Worm (Caenorhabditis elegans) whole organism, L4 larva: ENCODE results near the gene myrf-2.
A peak's percentile ranks its signal among the peaks of the same experiment; 100 is the strongest.

ENCODE experiments used
- D1046.2 ChIP-seq: fragments of 200-800 bp; sonication (Bioruptor generic); IDR thresholded peaks from 2 replicates; pipeline ENCODE4 v1.3.6; 2022; ENCODE audit warnings: missing genetic modification characterization, missing compliant biosample characterization
- F37D6.2 ChIP-seq: sonication (generic microtip); optimal IDR thresholded peaks from 2 replicates; lab custom pipeline; 2016; ENCODE audit warnings: mild to moderate bottlenecking, missing genetic modification characterization, missing compliant biosample characterization
- F44E2.7 ChIP-seq: fragments of 200-800 bp; sonication (Bioruptor generic); IDR thresholded peaks from 2 replicates; pipeline ENCODE4 v2.1.2; 2022; ENCODE audit warnings: missing genetic modification characterization, missing compliant biosample characterization
- T20F7.1 ChIP-seq: fragments of 200-800 bp; sonication (Bioruptor generic); optimal IDR thresholded peaks from 2 replicates; lab custom pipeline; 2018; ENCODE audit warnings: mild to moderate bottlenecking, missing genetic modification characterization, missing compliant biosample characterization
- ZK337.2 ChIP-seq: fragments of 200-800 bp; sonication (Bioruptor generic); IDR thresholded peaks from 2 replicates; pipeline ENCODE4 v1.3.6; 2022; ENCODE audit warnings: missing genetic modification reagents, missing genetic modification characterization, missing compliant biosample characterization
- ZK546.5 ChIP-seq, 2 experiments: sonication (generic microtip); optimal IDR thresholded peaks; 2 replicates each; lab custom pipeline; 2017; ENCODE audit warnings: missing biosample characterization in 2 of 2, missing genetic modification characterization in 2 of 2
- aha-1 ChIP-seq: fragments of 150-350 bp; peaks from one replicate; lab custom pipeline; 2014; ENCODE audit warnings: missing biosample characterization, missing genetic modification characterization
- aly-2 ChIP-seq: sonication (generic microtip); optimal IDR thresholded peaks from 2 replicates; lab custom pipeline; 2018; ENCODE audit warnings: missing biosample characterization, missing genetic modification characterization
- attf-4 ChIP-seq: sonication (generic microtip); optimal IDR thresholded peaks from 3 replicates; lab custom pipeline; 2017; ENCODE audit warnings: missing biosample characterization, missing genetic modification characterization
- ceh-20 ChIP-seq: fragments of 200-800 bp; sonication (Bioruptor generic); IDR thresholded peaks from 2 replicates; pipeline ENCODE4 v1.3.6; 2022; ENCODE audit warnings: missing genetic modification reagents, missing genetic modification characterization, missing compliant biosample characterization
- ceh-32 ChIP-seq: sonication (generic microtip); optimal IDR thresholded peaks from 2 replicates; lab custom pipeline; 2016; ENCODE audit warnings: mild to moderate bottlenecking, missing genetic modification characterization, missing compliant biosample characterization; ENCODE audit not compliant: poor library complexity
- ceh-62 ChIP-seq: sonication (generic microtip); optimal IDR thresholded peaks from 2 replicates; lab custom pipeline; 2017; ENCODE audit warnings: missing biosample characterization, missing genetic modification characterization
- daf-16 ChIP-seq, 3 experiments: sonication (generic microtip); optimal IDR thresholded peaks; 2 replicates each; lab custom pipeline; 2016 to 2017; ENCODE audit warnings: missing genetic modification characterization in 3 of 3, missing genetic modification reagents in 3 of 3, mild to moderate bottlenecking in 2 of 3, missing compliant biosample characterization in 2 of 3, missing biosample characterization in 1 of 3, moderate library complexity in 1 of 3
- daf-19 ChIP-seq: fragments of 200-800 bp; sonication (Bioruptor generic); conservative IDR thresholded peaks from 2 replicates; pipeline ENCODE4 v1.3.6; 2022; ENCODE audit warnings: missing genetic modification characterization, missing compliant biosample characterization
- daf-8 ChIP-seq: fragments of 200-800 bp; sonication (Bioruptor generic); IDR thresholded peaks from 2 replicates; pipeline ENCODE4 v1.3.6; 2022; ENCODE audit warnings: missing genetic modification characterization, missing compliant biosample characterization
- dmd-8 ChIP-seq: fragments of 200-800 bp; sonication (Bioruptor generic); IDR thresholded peaks from 2 replicates; pipeline ENCODE4 v1.3.6; 2022; ENCODE audit warnings: missing genetic modification characterization, missing compliant biosample characterization
- dmd-9 ChIP-seq: fragments of 200-800 bp; sonication (Bioruptor generic); IDR thresholded peaks from 2 replicates; pipeline ENCODE4 v1.3.6; 2022; ENCODE audit warnings: missing genetic modification reagents, missing genetic modification characterization, missing compliant biosample characterization
- dpl-1 ChIP-seq: fragments of 150-350 bp; optimal IDR thresholded peaks from 2 replicates; lab custom pipeline; 2014; ENCODE audit warnings: missing biosample characterization, missing genetic modification reagents, missing genetic modification characterization
- duxl-1 ChIP-seq: sonication (generic microtip); optimal IDR thresholded peaks from 2 replicates; lab custom pipeline; 2016; ENCODE audit warnings: mild to moderate bottlenecking, missing genetic modification characterization, moderate library complexity, missing compliant biosample characterization; ENCODE audit not compliant: poor library complexity
- egl-43 ChIP-seq: fragments of 200-800 bp; sonication (Bioruptor generic); IDR thresholded peaks from 2 replicates; pipeline ENCODE4 v1.3.6; 2022; ENCODE audit warnings: missing genetic modification reagents, missing genetic modification characterization, missing compliant biosample characterization
- gei-8 ChIP-seq: fragments of 200-800 bp; sonication (Bioruptor generic); optimal IDR thresholded peaks from 2 replicates; lab custom pipeline; 2018; ENCODE audit warnings: mild to moderate bottlenecking, missing genetic modification characterization, missing compliant biosample characterization
- hlh-11 ChIP-seq: fragments of 200-800 bp; sonication (Bioruptor generic); optimal IDR thresholded peaks from 2 replicates; lab custom pipeline; 2018; ENCODE audit warnings: mild to moderate bottlenecking, missing genetic modification characterization, missing compliant biosample characterization
- hlh-30 ChIP-seq: sonication (generic microtip); optimal IDR thresholded peaks from 2 replicates; lab custom pipeline; 2017; ENCODE audit warnings: antibody characterized with exemption, mild to moderate bottlenecking, missing genetic modification characterization, missing compliant biosample characterization; ENCODE audit not compliant: insufficient read depth
- hmg-1.1 ChIP-seq: fragments of 200-800 bp; sonication (Bioruptor generic); IDR thresholded peaks from 2 replicates; pipeline ENCODE4 v1.3.6; 2022; ENCODE audit warnings: missing genetic modification reagents, missing genetic modification characterization, missing compliant biosample characterization
- lim-7 ChIP-seq: fragments of 200-800 bp; sonication (Bioruptor generic); IDR thresholded peaks from 2 replicates; pipeline ENCODE4 v1.3.6; 2022; ENCODE audit warnings: missing genetic modification characterization, missing compliant biosample characterization
- lin-13 ChIP-seq: fragments of 150-350 bp; optimal IDR thresholded peaks from 2 replicates; lab custom pipeline; 2014; ENCODE audit warnings: missing biosample characterization, missing genetic modification reagents, missing genetic modification characterization
- lin-29 ChIP-seq: fragments of 200-800 bp; sonication (Bioruptor generic); IDR thresholded peaks from 2 replicates; pipeline ENCODE4 v1.3.6; 2022; ENCODE audit warnings: missing genetic modification reagents, missing genetic modification characterization, missing compliant biosample characterization
- lin-38 ChIP-seq: fragments of 200-800 bp; sonication (Bioruptor generic); IDR thresholded peaks from 2 replicates; pipeline ENCODE4 v1.3.6; 2022; ENCODE audit warnings: missing genetic modification reagents, missing genetic modification characterization, missing compliant biosample characterization
- lir-3 ChIP-seq: sonication (generic microtip); optimal IDR thresholded peaks from 2 replicates; lab custom pipeline; 2016; ENCODE audit warnings: mild to moderate bottlenecking, missing genetic modification characterization, missing compliant biosample characterization
- lsy-2 ChIP-seq, 2 experiments: fragments of 150-350 bp in 1 of 2; sonication (generic microtip) in 1 of 2; optimal IDR thresholded peaks; 2 replicates each; lab custom pipeline; 2014 to 2017; ENCODE audit warnings: missing biosample characterization in 2 of 2, missing genetic modification characterization in 2 of 2
- mdl-1 ChIP-seq, 2 experiments: fragments of 150-350 bp in 1 of 2; sonication (generic microtip) in 1 of 2; optimal IDR thresholded peaks; 2 replicates each; lab custom pipeline; 2014 to 2017; ENCODE audit warnings: missing biosample characterization in 2 of 2, missing genetic modification characterization in 2 of 2
- mdt-29 ChIP-seq: fragments of 200-800 bp; sonication (Bioruptor generic); IDR thresholded peaks from 2 replicates; pipeline ENCODE4 v1.3.6; 2022; ENCODE audit warnings: missing genetic modification reagents, missing genetic modification characterization, missing compliant biosample characterization
- mes-2 ChIP-seq: sonication (generic microtip); optimal IDR thresholded peaks from 2 replicates; lab custom pipeline; 2016; ENCODE audit warnings: missing genotype, mild to moderate bottlenecking, missing genetic modification characterization, missing compliant biosample characterization; ENCODE audit not compliant: poor library complexity, severe bottlenecking
- mxl-3 ChIP-seq: fragments of 200-800 bp; sonication (Bioruptor generic); optimal IDR thresholded peaks from 2 replicates; lab custom pipeline; 2018; ENCODE audit warnings: mild to moderate bottlenecking, missing genetic modification characterization, missing compliant biosample characterization
- nhr-10 ChIP-seq: fragments of 150-350 bp; optimal IDR thresholded peaks from 2 replicates; lab custom pipeline; 2014; ENCODE audit warnings: missing biosample characterization, missing genetic modification characterization
- nhr-102 ChIP-seq: sonication (generic microtip); optimal IDR thresholded peaks from 2 replicates; lab custom pipeline; 2016; ENCODE audit warnings: mild to moderate bottlenecking, missing genetic modification characterization, moderate library complexity, missing compliant biosample characterization
- nhr-28 ChIP-seq: fragments of 150-350 bp; optimal IDR thresholded peaks from 2 replicates; lab custom pipeline; 2014; ENCODE audit warnings: missing biosample characterization, missing genetic modification characterization
- nhr-6 ChIP-seq: fragments of 150-350 bp; optimal IDR thresholded peaks from 2 replicates; lab custom pipeline; 2014; ENCODE audit warnings: missing biosample characterization, missing genetic modification characterization
- php-3 ChIP-seq: fragments of 200-800 bp; sonication (Bioruptor generic); IDR thresholded peaks from 2 replicates; pipeline ENCODE4 v1.3.6; 2022; ENCODE audit warnings: missing genetic modification reagents, missing genetic modification characterization, missing compliant biosample characterization
- sdz-12 ChIP-seq: fragments of 200-800 bp; sonication (Bioruptor generic); optimal IDR thresholded peaks from 2 replicates; lab custom pipeline; 2018; ENCODE audit warnings: mild to moderate bottlenecking, missing genetic modification characterization, missing compliant biosample characterization
- set-16 ChIP-seq: fragments of 200-800 bp; sonication (Bioruptor generic); IDR thresholded peaks from 2 replicates; pipeline ENCODE4 v1.3.6; 2022; ENCODE audit warnings: missing genetic modification reagents, missing genetic modification characterization, missing compliant biosample characterization
- snpc-1.2 ChIP-seq: fragments of 200-800 bp; sonication (Bioruptor generic); IDR thresholded peaks from 2 replicates; pipeline ENCODE4 v1.3.6; 2022; ENCODE audit warnings: missing genetic modification reagents, missing genetic modification characterization, missing compliant biosample characterization
- spr-3 ChIP-seq: fragments of 200-800 bp; sonication (Bioruptor generic); optimal IDR thresholded peaks from 2 replicates; lab custom pipeline; 2018; ENCODE audit warnings: mild to moderate bottlenecking, missing genetic modification characterization, missing compliant biosample characterization
- tag-97 ChIP-seq: fragments of 200-800 bp; sonication (Bioruptor generic); IDR thresholded peaks from 2 replicates; pipeline ENCODE4 v1.3.6; 2022; ENCODE audit warnings: missing genetic modification characterization, missing compliant biosample characterization
- unc-130 ChIP-seq: sonication (generic microtip); optimal IDR thresholded peaks from 2 replicates; lab custom pipeline; 2016; ENCODE audit warnings: missing genetic modification reagents, missing genetic modification characterization, missing compliant biosample characterization
- unc-39 ChIP-seq: sonication (generic microtip); optimal IDR thresholded peaks from 2 replicates; lab custom pipeline; 2017; ENCODE audit warnings: missing biosample characterization, missing genetic modification characterization
- unc-62 ChIP-seq, 3 experiments: fragments of 150-350 bp in 1 of 3; sonication (generic microtip); optimal IDR thresholded peaks in 2 of 3; peaks in 1 of 3; 1 replicate in 1 of 3; 2 replicates in 2 of 3; lab custom pipeline; 2014 to 2017; ENCODE audit warnings: missing biosample characterization in 3 of 3, missing genetic modification characterization in 3 of 3, missing genetic modification reagents in 3 of 3, missing genotype in 1 of 3
- zfp-2 ChIP-seq: sonication (generic microtip); optimal IDR thresholded peaks from 2 replicates; lab custom pipeline; 2016; ENCODE audit warnings: mild to moderate bottlenecking, missing genetic modification characterization, missing compliant biosample characterization
- zip-2 ChIP-seq: fragments of 150-350 bp; optimal IDR thresholded peaks from 2 replicates; lab custom pipeline; 2014; ENCODE audit warnings: missing biosample characterization, missing genetic modification characterization
- ztf-7 ChIP-seq: fragments of 150-350 bp; optimal IDR thresholded peaks from 2 replicates; lab custom pipeline; 2014; ENCODE audit warnings: missing biosample characterization, missing genetic modification characterization

The myrf-2 gene

ce11 chrX:10216344-10216743, 22.2 kb upstream of the myrf-2 start (continued):
- TF ChIP-seq D1046.2 (no peak), mdt-29 (no peak), lim-7 (GFP tag; lab: Robert Waterston, UW) (no peak), daf-8 (GFP tag; lab: Robert Waterston, UW) (no peak), ceh-62 (tag; lab: Kevin White, UChicago) (no peak), daf-19 (GFP tag; lab: Robert Waterston, UW) (no peak), set-16 (GFP tag; lab: Robert Waterston, UW) (no peak), unc-130 (no peak), lir-3 (tag; lab: Kevin White, UChicago) (no peak), lin-29 (GFP tag; lab: Robert Waterston, UW) (no peak), lin-13 (no peak), zfp-2 (tag; lab: Kevin White, UChicago) (no peak), sdz-12 (GFP tag; lab: Kevin White, UChicago) (no peak), unc-62 (GFP tag; optimal IDR thresholded peaks at IDR 0.05 in 1 of 2; lab: Kevin White, UChicago) (no peak), unc-62 (tag; optimal IDR thresholded peaks at IDR 0.05; lab: Kevin White, UChicago) (no peak), hlh-11 (tag; lab: Kevin White, UChicago) (peak; percentile 65), ZK337.2 (GFP tag; lab: Robert Waterston, UW) (no peak), php-3 (peak; percentile 85), attf-4 (tag; lab: Kevin White, UChicago) (no peak), dmd-8 (no peak), duxl-1 (tag; lab: Kevin White, UChicago) (no peak), egl-43 (no peak), F44E2.7 (no peak), snpc-1.2 (no peak), ztf-7 (tag; lab: Kevin White, UChicago) (no peak)

- TF ChIP-seq hmg-1.1 (GFP tag; lab: Robert Waterston, UW) (0 out of 2 replicates have a peak, but pooled peaks have one; percentile 21), nhr-6 (tag; lab: Kevin White, UChicago) (no peak), ceh-32 (tag; lab: Kevin White, UChicago) (no peak), unc-39 (tag; lab: Kevin White, UChicago) (no peak), zip-2 (tag; lab: Kevin White, UChicago) (no peak), D1046.2 (no peak), hlh-11 (tag; lab: Kevin White, UChicago) (no peak), aly-2 (tag; lab: Kevin White, UChicago) (no peak), dmd-9 (GFP tag; lab: Robert Waterston, UW) (no peak), daf-16 (GFP tag; optimal IDR thresholded peaks at IDR 0.05; lab: Kevin White, UChicago) (no peak), daf-16 (tag; optimal IDR thresholded peaks at IDR 0.05; lab: Kevin White, UChicago) (no peak), tag-97 (no peak), nhr-10 (tag; lab: Kevin White, UChicago) (no peak), ceh-20 (no peak), aha-1 (tag; lab: Kevin White, UChicago) (no peak), spr-3 (GFP tag; lab: Kevin White, UChicago) (no peak), unc-130 (no peak), T20F7.1 (no peak), mxl-3 (GFP tag; lab: Kevin White, UChicago) (peak; percentile 26), nhr-28 (peak; percentile 60), lin-13 (no peak), mdl-1 (tag; optimal IDR thresholded peaks at IDR 0.05; lab: Kevin White, UChicago) (peak in 1 of 2 experiments; percentile 49), gei-8 (GFP tag; lab: Kevin White, UChicago) (no peak), dpl-1 (GFP tag; lab: Kevin White, UChicago) (no peak), lsy-2 (tag; optimal IDR thresholded peaks at IDR 0.05; lab: Kevin White, UChicago) (no peak), mes-2 (tag; lab: Kevin White, UChicago) (no peak), lin-38 (GFP tag; lab: Robert Waterston, UW) (no peak), duxl-1 (tag; lab: Kevin White, UChicago) (no peak), ZK546.5 (tag; optimal IDR thresholded peaks at IDR 0.05; lab: Kevin White, UChicago) (no peak), hlh-30 (tag; lab: Kevin White, UChicago) (peak; percentile 58), nhr-102 (tag; lab: Kevin White, UChicago) (no peak), lim-7 (GFP tag; lab: Robert Waterston, UW) (no peak), F37D6.2 (no peak)
Measured at ce11 chrX:10215429-10215828, 21.3 kb upstream of the myrf-2 start, which contains the start of gene F44A6.4. F44A6.4 (minus strand) TSS chrX:10215495.
